Worm (Caenorhabditis elegans): Measurements from ENCODE around the gene ubc-7.

ubc-7 gene

DNA sequence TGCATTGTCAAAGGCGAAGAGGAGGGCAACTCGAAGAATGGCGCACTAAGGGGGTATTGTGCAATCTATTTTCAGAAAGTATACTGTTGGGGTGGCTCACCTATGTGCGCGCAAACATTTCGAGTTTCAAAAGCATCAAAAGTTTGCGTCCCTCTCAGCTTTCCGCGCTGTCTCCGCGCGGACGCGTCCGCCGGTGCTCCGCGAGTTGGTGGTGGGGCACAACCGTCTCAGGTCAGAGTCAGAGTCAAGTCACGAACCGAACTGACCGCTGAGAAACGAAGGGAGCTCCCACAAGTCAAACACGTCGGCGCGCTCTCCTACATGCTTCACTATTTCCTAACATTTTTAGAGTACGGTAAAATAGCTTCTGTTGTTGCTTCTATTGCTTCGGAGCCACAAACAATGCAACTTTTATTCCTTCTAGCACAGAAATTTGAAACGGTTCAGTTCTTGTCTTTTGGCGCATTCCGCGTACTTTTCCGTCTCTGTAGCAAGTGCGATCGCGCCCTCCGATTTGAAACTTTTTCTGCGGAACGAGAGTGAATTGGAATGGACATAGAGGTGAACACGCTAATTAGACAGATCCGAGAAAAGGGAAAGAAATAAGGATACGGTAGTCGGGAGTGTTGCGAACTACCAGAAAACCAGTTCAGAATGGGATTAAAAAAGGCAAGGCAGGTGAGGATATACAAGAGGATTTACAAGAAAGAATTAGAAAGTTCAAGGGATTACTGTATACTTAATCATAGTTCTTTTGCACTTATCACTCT lies 8.5 kb upstream of the ubc-7 start:
- TF ChIP-seq set-16 (GFP tag; IDR thresholded peaks at IDR 0.05) (peak; percentile 85), lir-3 (tag; optimal IDR thresholded peaks at IDR 0.05) (no peak), spr-3 (GFP tag; optimal IDR thresholded peaks at IDR 0.05) (no peak), aha-1 (tag) (peak; percentile 13), madf-5 (GFP tag; IDR thresholded peaks at IDR 0.05) (no peak)

- TF ChIP-seq daf-16 (GFP tag; optimal IDR thresholded peaks at IDR 0.05) (no peak), daf-16 (tag; optimal IDR thresholded peaks at IDR 0.05) (peak; percentile 49), pha-4 (GFP tag; IDR thresholded peaks at IDR 0.05) (no peak), pha-4 (tag; optimal IDR thresholded peaks at IDR 0.05) (no peak), mxl-2 (GFP tag; conservative IDR thresholded peaks at IDR 0.05) (no peak), mxl-3 (GFP tag; optimal IDR thresholded peaks at IDR 0.05) (peak; percentile 72), dmd-6 (GFP tag; IDR thresholded peaks at IDR 0.05) (peak; percentile 72), nhr-111 (GFP tag; optimal IDR thresholded peaks at IDR 0.05) (no peak), dve-1 (tag; optimal IDR thresholded peaks at IDR 0.05; ENCODE audit: insufficient read depth) (peak; percentile 65), nhr-48 (tag; optimal IDR thresholded peaks at IDR 0.05) (peak; percentile 50), F49E8.2 (tag; optimal IDR thresholded peaks at IDR 0.05; ENCODE audit: borderline replicate concordance) (no peak), lin-39 (tag; optimal IDR thresholded peaks at IDR 0.05) (no peak), nhr-77 (tag; optimal IDR thresholded peaks at IDR 0.05) (peak; percentile 42), zfp-3 (GFP tag; conservative IDR thresholded peaks at IDR 0.05) (no peak), unc-62 (GFP tag; optimal IDR thresholded peaks at IDR 0.05 in 1 of 2) (peak in 1 of 2 experiments; percentile 82), unc-62 (tag; optimal IDR thresholded peaks at IDR 0.05) (no peak), pqm-1 (tag; optimal IDR thresholded peaks at IDR 0.05) (peak; percentile 99), mes-2 (tag; optimal IDR thresholded peaks at IDR 0.05; ENCODE audit: poor library complexity, severe bottlenecking) (peak; percentile 10), aha-1 (tag) (peak; percentile 72), nhr-102 (tag; optimal IDR thresholded peaks at IDR 0.05) (peak; percentile 6), nhr-28 (tag; optimal IDR thresholded peaks at IDR 0.05) (peak; percentile 92), Y75B8A.6 (GFP tag; IDR thresholded peaks at IDR 0.05) (no peak)
Measured at ce11 chrIII:9638159-9638754, 7.3 kb upstream of the ubc-7 start.

DNA sequence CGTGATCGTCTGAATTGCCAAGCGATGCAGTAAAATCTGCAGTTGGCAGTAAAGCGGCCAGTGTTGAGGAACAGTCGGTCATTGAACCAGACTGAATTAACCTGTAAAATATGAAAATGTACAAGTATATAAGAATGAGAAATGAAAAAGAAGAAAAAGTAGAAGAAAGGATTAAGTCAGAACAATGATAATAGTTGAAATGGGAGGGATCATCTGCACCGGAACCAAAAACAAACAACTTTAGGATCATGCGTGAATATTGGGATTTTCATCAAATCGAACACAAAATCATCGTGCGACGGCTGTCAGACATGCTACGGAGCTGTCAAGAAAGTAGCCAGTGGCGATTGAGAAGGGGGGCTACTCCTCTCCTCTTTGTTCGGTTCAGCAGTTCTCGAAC lies 6.0 kb upstream of the ubc-7 start, which contains the start of gene gei-13:
gei-13 (minus strand) TSS at position 101 of the 400 bp plus-strand sequence.
- TF ChIP-seq ceh-62 (tag; optimal IDR thresholded peaks at IDR 0.05) (no peak), nhr-48 (tag; optimal IDR thresholded peaks at IDR 0.05) (no peak), F44E2.7 (GFP tag; IDR thresholded peaks at IDR 0.05) (no peak), lsy-2 (tag; optimal IDR thresholded peaks at IDR 0.05) (no peak), arid-1 (GFP tag; conservative IDR thresholded peaks at IDR 0.05) (no peak)

DNA sequence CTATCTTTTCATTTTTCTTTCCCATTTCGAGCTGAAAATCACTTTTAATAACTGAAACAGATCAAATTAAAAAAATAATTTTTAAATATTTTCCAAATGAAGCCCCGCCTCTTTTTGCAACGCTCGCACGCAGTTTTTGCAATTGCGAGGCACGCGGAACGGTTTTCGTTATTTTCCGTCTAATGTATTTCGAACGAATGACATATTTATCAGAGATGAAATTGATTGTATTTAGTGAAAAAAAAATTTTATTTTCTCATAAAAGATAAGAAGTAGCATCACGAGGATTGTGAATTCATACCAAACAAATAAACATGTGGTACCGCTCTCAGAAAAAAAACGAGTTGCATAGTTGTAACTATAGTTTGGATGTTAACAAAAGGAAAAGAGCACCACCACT lies 1.1 kb downstream of the ubc-7 start, which contains the start of gene rpac-19:
rpac-19 (minus strand) TSS at position 31 of the 400 bp plus-strand sequence.
- TF ChIP-seq nhr-77 (tag; optimal IDR thresholded peaks at IDR 0.05) (peak; percentile 24), Y48G9A.11 (GFP tag; IDR thresholded peaks at IDR 0.05) (0 out of 2 replicates have a peak, but pooled peaks have one; percentile 24), ZK546.5 (tag; optimal IDR thresholded peaks at IDR 0.05) (no peak), nhr-11 (tag; optimal IDR thresholded peaks at IDR 0.05) (no peak), mdt-29 (GFP tag; IDR thresholded peaks at IDR 0.05) (peak; percentile 72; the same call in 1 of the 2 replicates), dmd-8 (GFP tag; IDR thresholded peaks at IDR 0.05) (no peak), hlh-30 (tag; optimal IDR thresholded peaks at IDR 0.05; ENCODE audit: insufficient read depth) (peak; percentile 83), nhr-237 (tag; optimal IDR thresholded peaks at IDR 0.05) (no peak), dve-1 (tag; optimal IDR thresholded peaks at IDR 0.05; ENCODE audit: insufficient read depth) (peak; percentile 96), spr-1 (tag; optimal IDR thresholded peaks at IDR 0.05) (peak; percentile 80), mxl-3 (GFP tag; optimal IDR thresholded peaks at IDR 0.05) (no peak), nhr-41 (GFP tag; IDR thresholded peaks at IDR 0.05) (no peak; the same call in 1 of the 2 replicates), set-16 (GFP tag; IDR thresholded peaks at IDR 0.05) (no peak), hmg-1.1 (GFP tag; IDR thresholded peaks at IDR 0.05) (peak; percentile 56), tra-1 (GFP tag; IDR thresholded peaks at IDR 0.05) (no peak), saeg-2 (GFP tag; IDR thresholded peaks at IDR 0.05) (0 out of 2 replicates have a peak, but pooled peaks have one; percentile 8), rbr-2 (tag; optimal IDR thresholded peaks at IDR 0.05) (peak; percentile 46), ztf-7 (tag; optimal IDR thresholded peaks at IDR 0.05) (peak; percentile 60), lin-38 (GFP tag; IDR thresholded peaks at IDR 0.05) (peak; percentile 85), dmd-6 (GFP tag; IDR thresholded peaks at IDR 0.05) (peak; percentile 60)
